Worm (Caenorhabditis elegans): ENCODE results near the gene F47B10.8.

F47B10.8 gene

DNA sequence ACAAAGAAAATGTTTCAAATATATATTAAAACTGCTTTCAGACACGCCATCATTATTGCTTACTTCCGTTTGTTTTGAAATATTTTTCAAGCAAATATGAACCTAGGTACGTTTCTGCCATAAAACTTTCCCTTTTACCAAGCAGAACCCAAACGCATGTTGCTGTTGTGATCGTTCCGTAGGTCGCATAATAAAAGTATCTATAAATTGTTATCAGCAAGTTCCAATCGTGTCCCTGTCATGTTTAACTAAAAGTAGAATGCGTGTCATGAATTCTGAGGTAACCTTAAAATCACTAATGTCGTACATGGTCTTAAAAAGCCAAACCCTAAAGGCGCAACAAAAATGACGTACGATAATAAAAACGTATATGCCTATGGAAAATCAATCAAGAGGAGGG, 41.3 kb upstream of the F47B10.8 start:
- peak; percentile 6 for TF ChIP-seq nhr-80 (tag; optimal IDR thresholded peaks at IDR 0.05)
- no peak for TF ChIP-seq ceh-58 (GFP tag; IDR thresholded peaks at IDR 0.05)

DNA sequence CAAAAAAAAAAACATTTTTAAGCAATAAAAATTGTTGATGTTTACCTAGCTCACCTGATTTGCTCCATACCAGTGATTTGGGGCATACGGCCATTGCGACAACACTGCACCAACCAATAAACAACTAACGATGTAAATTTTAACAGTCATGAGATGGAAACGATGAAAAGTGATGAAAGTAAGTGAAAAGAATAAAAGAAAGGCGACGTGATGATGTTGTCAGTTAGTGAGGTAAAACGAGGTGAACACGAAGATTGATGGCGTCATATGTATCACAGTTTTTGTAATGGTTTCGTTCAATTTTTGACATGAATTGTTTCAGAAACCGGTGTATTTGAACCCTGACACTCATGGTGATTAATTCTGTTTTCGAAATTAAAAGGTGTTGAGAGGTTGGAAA, 40.6 kb upstream of the F47B10.8 start, which contains the start of gene K09C8.7:
TSS of gene K09C8.7 (minus strand) at position 226 of the 400 bp plus-strand sequence.
- TF ChIP-seq unc-62 (GFP tag; optimal IDR thresholded peaks at IDR 0.05) (no peak), madf-3 (GFP tag; IDR thresholded peaks at IDR 0.05) (no peak), akir-1 (GFP tag; optimal IDR thresholded peaks at IDR 0.05) (no peak), let-526 (GFP tag; IDR thresholded peaks at IDR 0.05) (no peak), ceh-58 (GFP tag; IDR thresholded peaks at IDR 0.05) (no peak), hmg-1.2 (GFP tag; IDR thresholded peaks at IDR 0.05) (no peak), lin-35 (GFP tag; optimal IDR thresholded peaks at IDR 0.05) (no peak), efl-1 (GFP tag; optimal IDR thresholded peaks at IDR 0.05) (no peak), F52B5.7 (tag; optimal IDR thresholded peaks at IDR 0.05) (no peak), dpff-1 (tag; optimal IDR thresholded peaks at IDR 0.05) (no peak), Y53G8AR.9 (GFP tag; conservative IDR thresholded peaks at IDR 0.05) (no peak), dpl-1 (GFP tag; optimal IDR thresholded peaks at IDR 0.05) (no peak), C17E4.6 (GFP tag; IDR thresholded peaks at IDR 0.05) (no peak), hlh-26 (GFP tag; conservative IDR thresholded peaks at IDR 0.05) (no peak), aptf-3 (GFP tag; IDR thresholded peaks at IDR 0.05) (no peak), T26A5.8 (tag; optimal IDR thresholded peaks at IDR 0.05) (no peak), lin-54 (GFP tag; optimal IDR thresholded peaks at IDR 0.05) (no peak)

ce11 chrX:10948852-10949251, 38.2 kb upstream of the F47B10.8 start, which contains the start of gene T21B6.3:
TSS of gene T21B6.3 (minus strand) at chrX:10948952.
- TF ChIP-seq nhr-27 (tag; optimal IDR thresholded peaks at IDR 0.05) (no peak), efl-1 (GFP tag; optimal IDR thresholded peaks at IDR 0.05) (no peak), rec-8 (tag; optimal IDR thresholded peaks at IDR 0.05) (no peak), bed-1 (GFP tag; IDR thresholded peaks at IDR 0.05) (no peak), lag-1 (GFP tag; IDR thresholded peaks at IDR 0.05) (no peak), repo-1 (tag; optimal IDR thresholded peaks at IDR 0.05) (no peak), dpl-1 (GFP tag; optimal IDR thresholded peaks at IDR 0.05) (no peak), snpc-1.3 (tag; optimal IDR thresholded peaks at IDR 0.05; ENCODE audit: insufficient read depth) (no peak), hsf-1 (GFP tag; IDR thresholded peaks at IDR 0.05) (no peak), aptf-3 (GFP tag; IDR thresholded peaks at IDR 0.05) (no peak), nfya-2 (GFP tag; IDR thresholded peaks at IDR 0.05) (no peak), Y56A3A.18 (GFP tag; IDR thresholded peaks at IDR 0.05) (no peak), ztf-28 (GFP tag; IDR thresholded peaks at IDR 0.05) (no peak), lir-1 (GFP tag; conservative IDR thresholded peaks at IDR 0.05) (no peak), xnd-1 (tag; optimal IDR thresholded peaks at IDR 0.05) (no peak), B0035.1 (tag; optimal IDR thresholded peaks at IDR 0.05) (no peak), ztf-22 (GFP tag; optimal IDR thresholded peaks at IDR 0.05) (no peak)

DNA sequence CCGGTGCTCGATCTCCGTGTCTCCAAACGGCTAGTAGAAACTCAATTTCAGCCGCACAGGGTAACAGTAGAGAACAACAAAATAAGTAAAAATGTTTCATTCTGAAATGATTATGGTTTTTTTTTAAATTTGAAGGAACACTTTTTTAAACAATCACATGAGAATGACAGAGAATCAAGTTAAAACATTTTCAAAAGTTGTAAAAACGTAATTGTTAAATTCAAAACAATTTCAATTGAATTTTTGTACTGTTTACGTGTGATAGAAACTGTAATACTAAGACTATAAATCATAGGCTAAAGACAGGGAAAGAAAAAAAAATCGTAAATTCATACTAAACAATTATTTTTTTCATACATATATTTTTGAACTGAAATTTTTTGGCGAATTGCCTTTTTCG, 30.6 kb upstream of the F47B10.8 start, which contains the start of gene pho-7:
TSS of gene pho-7 (minus strand) at position 101 of the 400 bp plus-strand sequence.
- TF ChIP-seq xnd-1 (tag; optimal IDR thresholded peaks at IDR 0.05) = no peak
- no peak for TF ChIP-seq ztf-6 (GFP tag; IDR thresholded peaks at IDR 0.05)
- no peak for TF ChIP-seq tlf-1 (GFP tag; optimal IDR thresholded peaks at IDR 0.05)
- TF ChIP-seq ztf-28 (GFP tag; IDR thresholded peaks at IDR 0.05) = no peak
- no peak for TF ChIP-seq bed-2 (GFP tag; IDR thresholded peaks at IDR 0.05)
- TF ChIP-seq T07F8.4 (tag; optimal IDR thresholded peaks at IDR 0.05) = no peak
- no peak for TF ChIP-seq F52B5.7 (tag; optimal IDR thresholded peaks at IDR 0.05)
- TF ChIP-seq Y95B8A.8 (GFP tag; IDR thresholded peaks at IDR 0.05) = no peak
- TF ChIP-seq nhr-179 (tag; optimal IDR thresholded peaks at IDR 0.05) = no peak
- no peak for TF ChIP-seq cebp-1 (GFP tag; IDR thresholded peaks at IDR 0.05)
- TF ChIP-seq cebp-1 (tag; optimal IDR thresholded peaks at IDR 0.05) = no peak
- no peak for TF ChIP-seq efl-1 (GFP tag; optimal IDR thresholded peaks at IDR 0.05)
- no peak for TF ChIP-seq T26A5.8 (tag; optimal IDR thresholded peaks at IDR 0.05)
- no peak for TF ChIP-seq B0261.1 (tag; optimal IDR thresholded peaks at IDR 0.05)
- no peak for TF ChIP-seq sea-2 (GFP tag; IDR thresholded peaks at IDR 0.05)
- TF ChIP-seq B0336.3 (GFP tag; IDR thresholded peaks at IDR 0.05) = no peak
- no peak for TF ChIP-seq snpc-3.4 (tag; optimal IDR thresholded peaks at IDR 0.05)
- TF ChIP-seq aptf-2 (GFP tag; conservative IDR thresholded peaks at IDR 0.05) = no peak

Measured in whole organism, young adult.